Fruit fly (Drosophila melanogaster) whole organism, embryonic: ENCODE measurements around the gene Sr-CI.

Experiments
- Asciz ChIP-seq: fragments of 200-800 bp; sonication (Bioruptor generic); optimal IDR thresholded peaks from 2 replicates; lab custom pipeline; 2017; ENCODE audit warnings: missing biosample characterization, mild to moderate bottlenecking, missing genetic modification characterization, missing genetic modification reagents
- CG10267 ChIP-seq: fragments of 200-800 bp; sonication (Bioruptor generic); optimal IDR thresholded peaks from 2 replicates; lab custom pipeline; 2018; ENCODE audit warnings: missing biosample characterization, mild to moderate bottlenecking, missing genetic modification characterization, moderate library complexity
- CG11085 ChIP-seq: fragments of 200-800 bp; sonication (Bioruptor generic); IDR thresholded peaks from 2 replicates; pipeline ENCODE4 v1.3.6; 2022; ENCODE audit warnings: missing biosample characterization, missing genetic modification characterization
- CG11696 ChIP-seq: fragments of 200-800 bp; sonication (Bioruptor generic); IDR thresholded peaks from 2 replicates; pipeline ENCODE4 v1.3.6; 2022; ENCODE audit warnings: missing biosample characterization, missing genetic modification characterization
- CG14965 ChIP-seq: fragments of 200-800 bp; sonication (Bioruptor generic); optimal IDR thresholded peaks from 2 replicates; lab custom pipeline; 2016; ENCODE audit warnings: missing biosample characterization, missing genetic modification characterization, borderline replicate concordance
- CG17385 ChIP-seq: fragments of 200-800 bp; sonication (Bioruptor generic); optimal IDR thresholded peaks from 3 replicates; lab custom pipeline; 2018; ENCODE audit warnings: missing biosample characterization, mild to moderate bottlenecking, missing genetic modification characterization
- CG17568 ChIP-seq: fragments of 200-800 bp; sonication (Bioruptor generic); optimal IDR thresholded peaks from 2 replicates; lab custom pipeline; 2018; ENCODE audit warnings: missing biosample characterization, mild to moderate bottlenecking, missing genetic modification characterization, moderate library complexity
- CG17912 ChIP-seq: fragments of 200-800 bp; sonication (Bioruptor generic); optimal IDR thresholded peaks from 2 replicates; lab custom pipeline; 2018; ENCODE audit warnings: missing biosample characterization, mild to moderate bottlenecking, missing genetic modification characterization
- CG1792 ChIP-seq: fragments of 200-800 bp; sonication (Bioruptor generic); optimal IDR thresholded peaks from 2 replicates; lab custom pipeline; 2016; ENCODE audit warnings: missing biosample characterization, missing genetic modification characterization
- CG2678 ChIP-seq: fragments of 200-800 bp; sonication (Bioruptor generic); optimal IDR thresholded peaks from 3 replicates; lab custom pipeline; 2019; ENCODE audit warnings: missing biosample characterization, mild to moderate bottlenecking, missing genetic modification characterization, moderate library complexity
- CG30403 ChIP-seq: fragments of 200-800 bp; sonication (Bioruptor generic); optimal IDR thresholded peaks from 3 replicates; lab custom pipeline; 2016; ENCODE audit warnings: missing biosample characterization, missing genetic modification characterization
- CG3838 ChIP-seq: fragments of 200-800 bp; sonication (Bioruptor generic); optimal IDR thresholded peaks from 3 replicates; lab custom pipeline; 2016; ENCODE audit warnings: missing biosample characterization, missing genetic modification characterization
- CG4360 ChIP-seq: fragments of 200-800 bp; sonication (Bioruptor generic); IDR thresholded peaks from 2 replicates; pipeline ENCODE4 v1.3.6; 2022; ENCODE audit warnings: missing biosample characterization, missing genetic modification characterization
- CG6791 ChIP-seq: fragments of 200-800 bp; sonication (Bioruptor generic); IDR thresholded peaks from 3 replicates; pipeline ENCODE4 v1.3.6; 2022; ENCODE audit warnings: missing biosample characterization, missing genetic modification characterization; ENCODE audit not compliant: partially characterized antibody
- CG6813 ChIP-seq: fragments of 200-800 bp; sonication (Bioruptor generic); optimal IDR thresholded peaks from 2 replicates; lab custom pipeline; 2017; ENCODE audit warnings: missing biosample characterization, missing genetic modification characterization, mild to moderate bottlenecking, moderate library complexity, missing genetic modification reagents
- CG6854 ChIP-seq: fragments of 200-800 bp; sonication (Bioruptor generic); optimal IDR thresholded peaks from 3 replicates; lab custom pipeline; 2017; ENCODE audit warnings: missing biosample characterization, mild to moderate bottlenecking, missing genetic modification characterization
- CG7928 ChIP-seq: fragments of 200-800 bp; sonication (Bioruptor generic); optimal IDR thresholded peaks from 2 replicates; lab custom pipeline; 2017; ENCODE audit warnings: missing biosample characterization, mild to moderate bottlenecking, missing genetic modification characterization
- CG8290 ChIP-seq, 3 experiments: fragments of 200-800 bp; sonication (Bioruptor generic); optimal IDR thresholded peaks; 2 replicates each; lab custom pipeline; 2016 to 2019; ENCODE audit warnings: missing biosample characterization in 3 of 3, missing genetic modification characterization in 3 of 3, mild to moderate bottlenecking in 2 of 3, moderate library complexity in 1 of 3
- CG8388 ChIP-seq: fragments of 200-800 bp; sonication (Bioruptor generic); optimal IDR thresholded peaks from 2 replicates; lab custom pipeline; 2019; ENCODE audit warnings: missing biosample characterization, mild to moderate bottlenecking, missing genetic modification characterization, moderate library complexity
- CG8765 ChIP-seq: fragments of 200-800 bp; sonication (Bioruptor generic); IDR thresholded peaks from 2 replicates; pipeline ENCODE4 v1.3.6; 2022; ENCODE audit warnings: missing biosample characterization, missing genetic modification characterization
- CG9817 ChIP-seq: fragments of 200-800 bp; sonication (Bioruptor generic); optimal IDR thresholded peaks from 2 replicates; lab custom pipeline; 2018; ENCODE audit warnings: missing biosample characterization, mild to moderate bottlenecking, missing genetic modification characterization, moderate library complexity
- CG9876 ChIP-seq: fragments of 200-800 bp; sonication (Bioruptor generic); optimal IDR thresholded peaks from 2 replicates; lab custom pipeline; 2016; ENCODE audit warnings: missing biosample characterization, missing genetic modification characterization
- CrebB ChIP-seq: fragments of 200-800 bp; sonication (Bioruptor generic); optimal IDR thresholded peaks from 3 replicates; lab custom pipeline; 2018; ENCODE audit warnings: missing biosample characterization, mild to moderate bottlenecking, missing genetic modification characterization
- Dref ChIP-seq: fragments of 200-800 bp; sonication (Bioruptor generic); IDR thresholded peaks from 2 replicates; pipeline ENCODE4 v1.3.6; 2022; ENCODE audit warnings: missing biosample characterization, missing genetic modification characterization
- Fer3 ChIP-seq: fragments of 200-800 bp; sonication (Bioruptor generic); optimal IDR thresholded peaks from 2 replicates; lab custom pipeline; 2018; ENCODE audit warnings: missing biosample characterization, mild to moderate bottlenecking, missing genetic modification characterization, moderate library complexity
- HLHmδ ChIP-seq: fragments of 200-800 bp; sonication (Bioruptor generic); optimal IDR thresholded peaks from 2 replicates; lab custom pipeline; 2018; ENCODE audit warnings: missing biosample characterization, mild to moderate bottlenecking, missing genetic modification characterization, moderate library complexity
- Optix ChIP-seq: fragments of 200-800 bp; sonication (Bioruptor generic); IDR thresholded peaks from 3 replicates; pipeline ENCODE4 v1.3.6; 2022; ENCODE audit warnings: missing biosample characterization, missing genetic modification characterization
- Sox102F ChIP-seq: fragments of 200-800 bp; sonication (Bioruptor generic); optimal IDR thresholded peaks from 2 replicates; lab custom pipeline; 2018; ENCODE audit warnings: missing biosample characterization, mild to moderate bottlenecking, missing genetic modification characterization, moderate library complexity
- TFAM ChIP-seq: fragments of 200-800 bp; sonication (Bioruptor generic); optimal IDR thresholded peaks from 2 replicates; lab custom pipeline; 2017; ENCODE audit warnings: missing biosample characterization, missing genetic modification characterization, inconsistent platforms
- Usf ChIP-seq: fragments of 200-800 bp; sonication (Bioruptor generic); optimal IDR thresholded peaks from 2 replicates; lab custom pipeline; 2017; ENCODE audit warnings: missing genotype, missing biosample characterization, missing genetic modification characterization
- ci ChIP-seq: fragments of 200-800 bp; sonication (Bioruptor generic); IDR thresholded peaks from 3 replicates; pipeline ENCODE4 v1.3.6; 2022; ENCODE audit warnings: missing biosample characterization, missing genetic modification characterization
- danr ChIP-seq: fragments of 200-800 bp; sonication (Bioruptor generic); IDR thresholded peaks from 2 replicates; pipeline ENCODE4 v1.3.6; 2022; ENCODE audit warnings: missing biosample characterization, missing genetic modification characterization
- fd102C ChIP-seq: fragments of 200-800 bp; sonication (Bioruptor generic); optimal IDR thresholded peaks from 2 replicates; lab custom pipeline; 2018; ENCODE audit warnings: missing biosample characterization, mild to moderate bottlenecking, missing genetic modification characterization, moderate library complexity
- gsb ChIP-seq: fragments of 200-800 bp; sonication (Bioruptor generic); IDR thresholded peaks from 2 replicates; pipeline ENCODE4 v1.3.6; 2022; ENCODE audit warnings: missing biosample characterization, missing genetic modification characterization
- kni ChIP-seq: fragments of 200-800 bp; sonication (Bioruptor generic); optimal IDR thresholded peaks from 3 replicates; lab custom pipeline; 2017; ENCODE audit warnings: mild to moderate bottlenecking, missing biosample characterization, missing genetic modification reagents, missing genetic modification characterization
- nau ChIP-seq: fragments of 200-800 bp; sonication (Bioruptor generic); optimal IDR thresholded peaks from 3 replicates; lab custom pipeline; 2017; ENCODE audit warnings: missing biosample characterization, mild to moderate bottlenecking, missing genetic modification characterization, missing genetic modification reagents
- p53 ChIP-seq: fragments of 200-800 bp; sonication (Bioruptor generic); optimal IDR thresholded peaks from 2 replicates; lab custom pipeline; 2016; ENCODE audit warnings: missing biosample characterization, missing genetic modification characterization
- pb ChIP-seq: fragments of 200-800 bp; sonication (Bioruptor generic); optimal IDR thresholded peaks from 3 replicates; lab custom pipeline; 2016; ENCODE audit warnings: missing biosample characterization, missing genetic modification characterization
- pum ChIP-seq: fragments of 200-800 bp; sonication (Bioruptor generic); optimal IDR thresholded peaks from 2 replicates; lab custom pipeline; 2016; ENCODE audit warnings: missing biosample characterization, missing genetic modification characterization
- rib ChIP-seq: fragments of 200-800 bp; sonication (Bioruptor generic); IDR thresholded peaks from 2 replicates; pipeline ENCODE4 v1.3.6; 2022; ENCODE audit warnings: missing biosample characterization, missing genetic modification characterization
- sc ChIP-seq, 3 experiments: fragments of >200 bp in 2 of 3; fragments of 200-800 bp in 1 of 3; sonication (Bioruptor generic) in 1 of 3; optimal IDR thresholded peaks; 2 replicates in 2 of 3; 3 replicates in 1 of 3; lab custom pipeline; 2017; ENCODE audit warnings: mild to moderate bottlenecking in 1 of 3, missing biosample characterization in 1 of 3, missing genetic modification characterization in 1 of 3, missing genetic modification reagents in 1 of 3
- sens ChIP-seq: fragments of 200-800 bp; sonication (Bioruptor generic); peaks from one replicate; lab custom pipeline; 2016; ENCODE audit warnings: missing biosample characterization, missing genetic modification characterization
- sens-2 ChIP-seq: fragments of 200-800 bp; sonication (Bioruptor generic); IDR thresholded peaks from 2 replicates; pipeline ENCODE4 v1.3.6; 2022; ENCODE audit warnings: missing biosample characterization, missing genetic modification characterization
- slou ChIP-seq: fragments of 200-800 bp; sonication (Bioruptor generic); optimal IDR thresholded peaks from 3 replicates; lab custom pipeline; 2016; ENCODE audit warnings: missing biosample characterization, missing genetic modification characterization
- tin ChIP-seq: fragments of 200-800 bp; sonication (Bioruptor generic); optimal IDR thresholded peaks from 3 replicates; lab custom pipeline; 2016; ENCODE audit warnings: missing biosample characterization, missing genetic modification characterization
- tna ChIP-seq: fragments of 200-800 bp; sonication (Bioruptor generic); IDR thresholded peaks from 2 replicates; pipeline ENCODE4 v1.3.6; 2022; ENCODE audit warnings: missing biosample characterization, missing genetic modification characterization; ENCODE audit not compliant: partially characterized antibody
- vfl ChIP-seq: fragments of 200-800 bp; sonication (Bioruptor generic); optimal IDR thresholded peaks from 2 replicates; lab custom pipeline; 2016; ENCODE audit warnings: missing biosample characterization, missing genetic modification characterization
- zfh1 ChIP-seq: fragments of 200-800 bp; sonication (Bioruptor generic); IDR thresholded peaks from 3 replicates; pipeline ENCODE4 v1.3.6; 2022; ENCODE audit warnings: missing biosample characterization, missing genetic modification characterization

Gene Sr-CI

DNA sequence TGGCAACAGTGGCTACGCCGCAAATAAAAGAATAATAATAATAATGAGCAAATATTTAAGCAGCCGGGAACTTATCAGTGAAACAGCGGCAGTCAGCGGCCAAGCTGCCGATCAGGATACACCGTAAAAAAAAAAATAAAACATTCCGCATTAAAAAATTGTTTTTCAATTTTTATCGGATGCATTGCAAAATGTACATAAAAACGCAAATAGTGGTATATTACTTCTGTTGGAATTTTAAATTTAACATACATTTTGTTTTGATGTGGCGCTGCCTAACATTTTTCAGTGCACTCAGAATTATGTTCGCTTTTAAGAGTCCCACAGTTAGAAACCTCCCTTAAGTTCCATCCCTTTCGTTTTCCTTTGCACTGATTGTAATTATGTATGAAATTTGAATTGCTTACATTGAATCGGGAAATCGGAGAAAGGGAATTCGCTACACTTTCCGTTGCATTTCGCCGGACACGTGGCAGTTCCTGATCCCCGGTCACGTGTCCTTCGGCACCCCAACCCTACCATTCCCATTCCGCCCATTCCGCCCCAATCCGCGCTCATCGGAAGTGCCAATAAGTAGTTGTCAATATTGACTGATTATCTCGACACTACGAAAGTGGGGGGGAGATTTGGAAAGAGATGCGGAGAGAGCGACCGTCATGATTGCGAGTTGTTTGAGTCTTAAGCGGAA, 2.4 kb upstream of the Sr-CI start:
- TF ChIP-seq CG17912 (GFP tag; lab: Kevin White, UChicago) (no peak), CG11085 (0 out of 2 replicates have a peak, but pooled peaks have one; percentile 50), CG3838 (GFP tag; lab: Kevin White, UChicago) (no peak), slou (GFP tag; lab: Kevin White, UChicago) (peak; percentile 80), CG7928 (peak; percentile 34), CG8765 (GFP tag; lab: Robert Waterston, UW) (peak; percentile 59; the same call in 1 of the 2 replicates), HLHmδ (peak; percentile 67), CG8290 (GFP tag; optimal IDR thresholded peaks at IDR 0.05; lab: Kevin White, UChicago) (peak; percentile 43), CG8290 (tag; optimal IDR thresholded peaks at IDR 0.05; lab: Kevin White, UChicago) (peak; percentile 5 to 21), fd102C (GFP tag; lab: Kevin White, UChicago) (peak; percentile 6), Dref (GFP tag; lab: Robert Waterston, UW) (no peak), ci (GFP tag; lab: Robert Waterston, UW) (peak; percentile 89), CG17385 (GFP tag; lab: Kevin White, UChicago) (peak; percentile 73), sc (optimal IDR thresholded peaks at IDR 0.05; lab: Kevin White, UChicago) (no peak), sc (GFP tag; optimal IDR thresholded peaks at IDR 0.05; lab: Kevin White, UChicago) (peak; percentile 78), CG6813 (peak; percentile 71), pum (peak; percentile 78), CG11696 (GFP tag; lab: Robert Waterston, UW) (peak; percentile 57; the same call in 1 of the 2 replicates), CG17568 (GFP tag; lab: Kevin White, UChicago) (peak; percentile 59), p53 (no peak), CG10267 (tag; lab: Kevin White, UChicago) (peak; percentile 82), CG8388 (GFP tag; lab: Kevin White, UChicago) (peak; percentile 83), danr (GFP tag; lab: Robert Waterston, UW) (0 out of 2 replicates have a peak, but pooled peaks have one; percentile 17), Usf (GFP tag; lab: Kevin White, UChicago) (peak; percentile 23), kni (GFP tag; lab: Kevin White, UChicago) (peak; percentile 73), CG6854 (GFP tag; lab: Kevin White, UChicago) (peak; percentile 35), tna (GFP tag; lab: Robert Waterston, UW) (no peak), tin (GFP tag; lab: Kevin White, UChicago) (peak; percentile 77), rib (no peak), gsb (peak; percentile 40), CG9817 (tag; lab: Kevin White, UChicago) (peak; percentile 58), CG9876 (GFP tag; lab: Kevin White, UChicago) (peak; percentile 53), Sox102F (GFP tag; lab: Kevin White, UChicago) (peak; percentile 81), CG2678 (peak; percentile 89), zfh1 (GFP tag; lab: Robert Waterston, UW) (peak; percentile 91), nau (GFP tag; lab: Kevin White, UChicago) (peak; percentile 71), Optix (GFP tag; lab: Robert Waterston, UW) (no peak), CG6791 (GFP tag; lab: Robert Waterston, UW) (no peak), pb (GFP tag; lab: Kevin White, UChicago) (peak; percentile 39), vfl (GFP tag; lab: Kevin White, UChicago) (peak; percentile 56), TFAM (no peak), CG30403 (GFP tag; lab: Kevin White, UChicago) (peak; percentile 79), Fer3 (tag; lab: Kevin White, UChicago) (peak; percentile 78), sens-2 (GFP tag; lab: Robert Waterston, UW) (peak; percentile 84), CG4360 (peak; percentile 67), sens (peak; percentile 97), CrebB (tag; lab: Kevin White, UChicago) (peak; percentile 64), Asciz (GFP tag; lab: Kevin White, UChicago) (peak; percentile 73), CG14965 (peak; percentile 49), CG1792 (GFP tag; lab: Kevin White, UChicago) (peak; percentile 73)
